Fruit fly (Drosophila melanogaster): ENCODE data around the gene CG32264.

CG32264 gene

DNA sequence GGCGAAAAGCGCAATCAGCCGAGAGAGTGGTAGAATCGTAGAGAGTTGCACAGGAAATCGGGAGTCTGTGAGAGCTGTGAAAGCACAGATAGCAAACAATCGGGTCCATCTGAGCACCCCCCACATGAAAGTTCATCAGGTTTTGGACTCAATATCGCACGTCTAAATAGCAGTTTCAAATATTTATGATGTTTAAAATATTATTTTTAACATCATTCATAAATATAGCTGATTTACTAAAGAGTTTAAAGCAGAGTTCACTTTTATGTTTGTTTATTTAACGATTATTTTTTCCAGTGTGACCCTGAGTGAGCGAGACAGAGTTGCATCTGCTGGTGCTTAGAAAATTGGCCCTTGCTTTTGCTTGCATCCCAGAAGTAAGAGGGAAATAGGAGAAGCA lies 4.9 kb downstream of the CG32264 start (continued):
- TF ChIP-seq vvl (GFP tag; IDR thresholded peaks at IDR 0.05) (0 out of 2 replicates have a peak, but pooled peaks have one; percentile 19), lab (GFP tag; optimal IDR thresholded peaks at IDR 0.05) (peak; percentile 79), hb (GFP tag; IDR thresholded peaks at IDR 0.05; ENCODE audit: partially characterized antibody) (no peak), CG14667 (GFP tag; IDR thresholded peaks at IDR 0.05) (no peak), CG12769 (tag; optimal IDR thresholded peaks at IDR 0.05) (peak; percentile 55), CG5953 (GFP tag; IDR thresholded peaks at IDR 0.05) (no peak), Hmr (GFP tag; optimal IDR thresholded peaks at IDR 0.05) (peak; percentile 63), CG2678 (tag; optimal IDR thresholded peaks at IDR 0.05) (peak; percentile 53), Mes4 (GFP tag; optimal IDR thresholded peaks at IDR 0.05) (no peak), Deaf1 (tag; optimal IDR thresholded peaks at IDR 0.05) (peak; percentile 46), scrt (GFP tag; optimal IDR thresholded peaks at IDR 0.05) (peak; percentile 44), her (GFP tag; optimal IDR thresholded peaks at IDR 0.05) (no peak), CG13296 (GFP tag; optimal IDR thresholded peaks at IDR 0.05) (peak; percentile 12), CG12155 (GFP tag; optimal IDR thresholded peaks at IDR 0.05) (no peak), odd (GFP tag; optimal IDR thresholded peaks at IDR 0.05) (no peak), CG18011 (GFP tag; optimal IDR thresholded peaks at IDR 0.05) (no peak), Dbx (GFP tag; IDR thresholded peaks at IDR 0.05) (peak; percentile 66; the same call in 2 of the 3 replicates), C15 (GFP tag; IDR thresholded peaks at IDR 0.05) (no peak), CG8478 (optimal IDR thresholded peaks at IDR 0.05) (no peak), CG2889 (GFP tag; IDR thresholded peaks at IDR 0.05) (no peak), ttk (GFP tag; IDR thresholded peaks at IDR 0.05) (no peak), CG17359 (tag; optimal IDR thresholded peaks at IDR 0.05) (no peak), Sry-δ (GFP tag; optimal IDR thresholded peaks at IDR 0.05) (no peak), grau (tag; optimal IDR thresholded peaks at IDR 0.05) (peak; percentile 22), CG34224 (GFP tag; IDR thresholded peaks at IDR 0.05; ENCODE audit: partially characterized antibody) (no peak), Ravus (GFP tag; IDR thresholded peaks at IDR 0.05) (no peak), Hand (GFP tag; optimal IDR thresholded peaks at IDR 0.05) (peak; percentile 15), CG4854 (GFP tag; optimal IDR thresholded peaks at IDR 0.05) (no peak), Fer1 (GFP tag; optimal IDR thresholded peaks at IDR 0.05) (peak; percentile 62), gce (GFP tag; IDR thresholded peaks at IDR 0.05) (no peak), Rfx (GFP tag; IDR thresholded peaks at IDR 0.05) (0 out of 2 replicates have a peak, but pooled peaks have one; percentile 13), pfk (GFP tag; optimal IDR thresholded peaks at IDR 0.05) (no peak), hkb (optimal IDR thresholded peaks at IDR 0.05) (no peak), hkb (GFP tag; IDR thresholded peaks at IDR 0.05) (no peak), Hr51 (GFP tag; optimal IDR thresholded peaks at IDR 0.05) (peak in 1 of 2 experiments; percentile 10), Fer2 (tag; optimal IDR thresholded peaks at IDR 0.05) (no peak), CG16813 (GFP tag; IDR thresholded peaks at IDR 0.05; ENCODE audit: partially characterized antibody) (no peak), Scr (GFP tag; IDR thresholded peaks at IDR 0.05; ENCODE audit: partially characterized antibody) (no peak), zf30C (GFP tag; optimal IDR thresholded peaks at IDR 0.05) (peak; percentile 8), CG18599 (GFP tag; optimal IDR thresholded peaks at IDR 0.05) (peak; percentile 83), dysf (GFP tag; IDR thresholded peaks at IDR 0.05) (peak; percentile 42; the same call in 1 of the 3 replicates), HHEX (GFP tag; optimal IDR thresholded peaks at IDR 0.05) (no peak), CG5180 (GFP tag; optimal IDR thresholded peaks at IDR 0.05) (no peak), CG13894 (tag; optimal IDR thresholded peaks at IDR 0.05) (peak; percentile 70), CTCF (GFP tag; optimal IDR thresholded peaks at IDR 0.05) (no peak), Max (GFP tag; optimal IDR thresholded peaks at IDR 0.05) (no peak), CoRest (tag; optimal IDR thresholded peaks at IDR 0.05) (peak; percentile 9), Atf6 (GFP tag; IDR thresholded peaks at IDR 0.05) (0 out of 2 replicates have a peak, but pooled peaks have one; percentile 12), CG3065 (GFP tag; optimal IDR thresholded peaks at IDR 0.05) (no peak), Pdp1 (GFP tag; optimal IDR thresholded peaks at IDR 0.05) (no peak), CG9609 (GFP tag; optimal IDR thresholded peaks at IDR 0.05) (no peak)
